Fruit fly (Drosophila melanogaster) whole organism, embryonic: Measurements from ENCODE around the gene Blm.

Source experiments
- BtbVII ChIP-seq: fragments of 200-800 bp; sonication (Bioruptor generic); optimal IDR thresholded peaks from 3 replicates; lab custom pipeline; 2017; ENCODE audit warnings: missing biosample characterization, mild to moderate bottlenecking, missing genetic modification characterization
- CG11398 ChIP-seq: fragments of 200-800 bp; sonication (Bioruptor generic); optimal IDR thresholded peaks from 2 replicates; lab custom pipeline; 2016; ENCODE audit warnings: missing biosample characterization, missing genetic modification characterization
- CG1233 ChIP-seq: fragments of 200-800 bp; sonication (Bioruptor generic); optimal IDR thresholded peaks from 4 replicates; lab custom pipeline; 2018; ENCODE audit warnings: missing biosample characterization, mild to moderate bottlenecking, missing genetic modification characterization
- CG12744 ChIP-seq: fragments of 200-800 bp; sonication (Bioruptor generic); optimal IDR thresholded peaks from 2 replicates; lab custom pipeline; 2016; ENCODE audit warnings: missing biosample characterization, missing genetic modification characterization
- CG1529 ChIP-seq: fragments of 200-800 bp; sonication (Bioruptor generic); optimal IDR thresholded peaks from 3 replicates; lab custom pipeline; 2018; ENCODE audit warnings: missing biosample characterization, missing genetic modification characterization
- CG1647 ChIP-seq: fragments of 200-800 bp; sonication (Bioruptor generic); optimal IDR thresholded peaks from 3 replicates; lab custom pipeline; 2016; ENCODE audit warnings: missing biosample characterization, missing genetic modification characterization
- CG17361 ChIP-seq: fragments of 200-800 bp; sonication (Bioruptor generic); IDR thresholded peaks from 3 replicates; pipeline ENCODE4 v1.3.6; 2022; ENCODE audit warnings: missing biosample characterization, missing genetic modification characterization
- CG17802 ChIP-seq: fragments of 200-800 bp; sonication (Bioruptor generic); optimal IDR thresholded peaks from 2 replicates; lab custom pipeline; 2018; ENCODE audit warnings: missing biosample characterization, mild to moderate bottlenecking, missing genetic modification characterization, moderate library complexity
- CG17912 ChIP-seq: fragments of 200-800 bp; sonication (Bioruptor generic); optimal IDR thresholded peaks from 2 replicates; lab custom pipeline; 2018; ENCODE audit warnings: missing biosample characterization, mild to moderate bottlenecking, missing genetic modification characterization
- CG33213 ChIP-seq: fragments of 200-800 bp; sonication (Bioruptor generic); optimal IDR thresholded peaks from 3 replicates; lab custom pipeline; 2016; ENCODE audit warnings: missing biosample characterization, missing genetic modification characterization
- CG34422 ChIP-seq: fragments of 200-800 bp; sonication (Bioruptor generic); IDR thresholded peaks from 3 replicates; pipeline ENCODE4 v1.3.6; 2022; ENCODE audit warnings: missing biosample characterization, missing genetic modification characterization
- CG5180 ChIP-seq: fragments of 200-800 bp; sonication (Bioruptor generic); optimal IDR thresholded peaks from 3 replicates; lab custom pipeline; 2017; ENCODE audit warnings: missing biosample characterization, missing genetic modification characterization, mild to moderate bottlenecking, moderate library complexity, missing genetic modification reagents
- CG8089 ChIP-seq: fragments of 200-800 bp; sonication (Bioruptor generic); optimal IDR thresholded peaks from 3 replicates; lab custom pipeline; 2016; ENCODE audit warnings: missing biosample characterization, missing genetic modification characterization
- CG8924 ChIP-seq: fragments of 200-800 bp; optimal IDR thresholded peaks from 3 replicates; lab custom pipeline; 2019; ENCODE audit warnings: missing biosample characterization, mild to moderate bottlenecking, missing genetic modification characterization, moderate library complexity
- CG8944 ChIP-seq: fragments of 200-800 bp; sonication (Bioruptor generic); optimal IDR thresholded peaks from 3 replicates; lab custom pipeline; 2016; ENCODE audit warnings: missing biosample characterization, missing genetic modification characterization
- CHES-1-like ChIP-seq: fragments of 200-800 bp; sonication (Bioruptor generic); optimal IDR thresholded peaks from 2 replicates; lab custom pipeline; 2016; ENCODE audit warnings: missing biosample characterization, missing genetic modification characterization
- Max ChIP-seq: fragments of 200-800 bp; sonication (Bioruptor generic); optimal IDR thresholded peaks from 2 replicates; lab custom pipeline; 2016; ENCODE audit warnings: missing biosample characterization, mild to moderate bottlenecking, missing genetic modification characterization
- Med ChIP-seq: fragments of 200-800 bp; sonication (Bioruptor generic); peaks from one replicate; lab custom pipeline; 2016; ENCODE audit warnings: missing biosample characterization, missing genetic modification characterization, mild to moderate bottlenecking, inconsistent platforms, moderate library complexity
- Mes4 ChIP-seq: fragments of 200-800 bp; sonication (Bioruptor generic); optimal IDR thresholded peaks from 2 replicates; lab custom pipeline; 2016; ENCODE audit warnings: missing biosample characterization, missing genetic modification characterization
- Oaz ChIP-seq: fragments of 200-800 bp; sonication (Bioruptor generic); IDR thresholded peaks from 2 replicates; pipeline ENCODE4 v1.3.6; 2022; ENCODE audit warnings: missing biosample characterization, missing genetic modification characterization
- Rfx ChIP-seq: fragments of 200-800 bp; sonication (Bioruptor generic); IDR thresholded peaks from 2 replicates; pipeline ENCODE4 v1.3.6; 2022; ENCODE audit warnings: missing biosample characterization, missing genetic modification characterization
- TFAM ChIP-seq: fragments of 200-800 bp; sonication (Bioruptor generic); optimal IDR thresholded peaks from 2 replicates; lab custom pipeline; 2017; ENCODE audit warnings: missing biosample characterization, missing genetic modification characterization, inconsistent platforms
- Xrp1 ChIP-seq: fragments of 200-800 bp; sonication (Bioruptor generic); IDR thresholded peaks from 2 replicates; pipeline ENCODE4 v1.3.6; 2022; ENCODE audit warnings: missing biosample characterization, missing genetic modification characterization
- az2 ChIP-seq: fragments of 200-800 bp; sonication (Bioruptor generic); optimal IDR thresholded peaks from 3 replicates; lab custom pipeline; 2016; ENCODE audit warnings: missing biosample characterization, missing genetic modification characterization
- chif ChIP-seq, 2 experiments: fragments of 200-800 bp; sonication (Bioruptor generic); optimal IDR thresholded peaks; 3 replicates each; lab custom pipeline; 2016; ENCODE audit warnings: missing biosample characterization in 2 of 2, missing genetic modification characterization in 2 of 2
- crc ChIP-seq: fragments of 200-800 bp; sonication (Bioruptor generic); optimal IDR thresholded peaks from 2 replicates; lab custom pipeline; 2016; ENCODE audit warnings: missing biosample characterization, missing genetic modification characterization
- dm ChIP-seq: fragments of 200-800 bp; sonication (Bioruptor generic); optimal IDR thresholded peaks from 3 replicates; lab custom pipeline; 2016; ENCODE audit warnings: missing biosample characterization, missing genetic modification characterization
- fd3F ChIP-seq: fragments of 200-800 bp; sonication (Bioruptor generic); optimal IDR thresholded peaks from 2 replicates; lab custom pipeline; 2018; ENCODE audit warnings: missing biosample characterization, mild to moderate bottlenecking, missing genetic modification characterization, moderate library complexity
- gsb-n ChIP-seq: fragments of 200-800 bp; sonication (Bioruptor generic); optimal IDR thresholded peaks from 3 replicates; lab custom pipeline; 2018; ENCODE audit warnings: missing biosample characterization, mild to moderate bottlenecking, missing genetic modification characterization
- kay ChIP-seq: fragments of 200-800 bp; sonication (Bioruptor generic); optimal IDR thresholded peaks from 2 replicates; lab custom pipeline; 2016; ENCODE audit warnings: missing biosample characterization, missing genetic modification characterization
- kni ChIP-seq: fragments of 200-800 bp; sonication (Bioruptor generic); optimal IDR thresholded peaks from 3 replicates; lab custom pipeline; 2017; ENCODE audit warnings: mild to moderate bottlenecking, missing biosample characterization, missing genetic modification reagents, missing genetic modification characterization
- pros ChIP-seq: fragments of 200-800 bp; sonication (Bioruptor generic); optimal IDR thresholded peaks from 3 replicates; lab custom pipeline; 2019; ENCODE audit warnings: missing biosample characterization, mild to moderate bottlenecking, missing genetic modification characterization, moderate library complexity
- sd ChIP-seq: fragments of 200-800 bp; sonication (Bioruptor generic); optimal IDR thresholded peaks from 3 replicates; lab custom pipeline; 2018; ENCODE audit warnings: missing biosample characterization, mild to moderate bottlenecking, missing genetic modification characterization, moderate library complexity
- seq ChIP-seq: fragments of 200-800 bp; sonication (Bioruptor generic); IDR thresholded peaks from 2 replicates; pipeline ENCODE4 v1.3.6; 2022; ENCODE audit warnings: missing biosample characterization, missing genetic modification characterization
- so ChIP-seq: fragments of 200-800 bp; sonication (Bioruptor generic); IDR thresholded peaks from 3 replicates; pipeline ENCODE4 v1.3.6; 2022; ENCODE audit warnings: missing biosample characterization, missing genetic modification characterization
- tgo ChIP-seq: fragments of 200-800 bp; sonication (Bioruptor generic); IDR thresholded peaks from 3 replicates; pipeline ENCODE4 v1.3.6; 2022; ENCODE audit warnings: missing biosample characterization, missing genetic modification characterization
- wdn ChIP-seq: fragments of 200-800 bp; sonication (Bioruptor generic); IDR thresholded peaks from 2 replicates; pipeline ENCODE4 v1.3.6; 2022; ENCODE audit warnings: missing biosample characterization, missing genetic modification characterization
- zen ChIP-seq: fragments of 200-800 bp; sonication (Bioruptor generic); optimal IDR thresholded peaks from 3 replicates; lab custom pipeline; 2018; ENCODE audit warnings: missing biosample characterization, mild to moderate bottlenecking, missing genetic modification characterization, moderate library complexity

Blm gene

dm6 chr3R:11721593-11721992 is 20.0 kb downstream of the Blm start, which contains the start of gene CG12594 (continued):
- TF ChIP-seq sd (no peak), CG17802 (tag; lab: Kevin White, UChicago) (no peak), kay (GFP tag; lab: Kevin White, UChicago) (no peak), BtbVII (GFP tag; lab: Kevin White, UChicago) (no peak), CG11398 (GFP tag; lab: Kevin White, UChicago) (no peak), CG34422 (GFP tag; lab: Robert Waterston, UW) (no peak), CG8089 (GFP tag; lab: Kevin White, UChicago) (no peak), CG5180 (GFP tag; lab: Kevin White, UChicago) (peak; percentile 67), CG17912 (no peak), pros (GFP tag; lab: Kevin White, UChicago) (no peak), CG8924 (tag; lab: Kevin White, UChicago) (no peak), CG33213 (no peak)

- TF ChIP-seq so (GFP tag; lab: Robert Waterston, UW) (no peak), CG8944 (GFP tag; lab: Kevin White, UChicago) (no peak), CG1529 (no peak), TFAM (GFP tag; lab: Kevin White, UChicago) (no peak), Oaz (GFP tag; lab: Robert Waterston, UW) (no peak), Mes4 (GFP tag; lab: Kevin White, UChicago) (no peak), dm (GFP tag; lab: Kevin White, UChicago) (no peak), fd3F (GFP tag; lab: Kevin White, UChicago) (no peak), kni (GFP tag; lab: Kevin White, UChicago) (no peak), Xrp1 (GFP tag; lab: Robert Waterston, UW) (no peak), Max (GFP tag; lab: Kevin White, UChicago) (no peak)
Measured at dm6 chr3R:11711376-11711775, 30.2 kb downstream of the Blm start, which contains the start of gene CG14720. TSS of gene CG14720 (plus strand) at chr3R:11711676.

- TF ChIP-seq CG8944 (GFP tag; lab: Kevin White, UChicago) = no peak
- TF ChIP-seq CG1233 (GFP tag; lab: Kevin White, UChicago) = no peak
- no peak for TF ChIP-seq Max (GFP tag; lab: Kevin White, UChicago)
- no peak for TF ChIP-seq CG12744 (GFP tag; lab: Kevin White, UChicago)
- no peak for TF ChIP-seq CG1647 (GFP tag; lab: Kevin White, UChicago)
- no peak for TF ChIP-seq az2
- no peak for TF ChIP-seq wdn (GFP tag; lab: Robert Waterston, UW)
- TF ChIP-seq crc (GFP tag; lab: Kevin White, UChicago) = no peak
- TF ChIP-seq seq (GFP tag; lab: Robert Waterston, UW) = no peak
- TF ChIP-seq Med (GFP tag; lab: Kevin White, UChicago) = no peak
- TF ChIP-seq CG17361 = no peak
- no peak for TF ChIP-seq CHES-1-like
- TF ChIP-seq chif (GFP tag; optimal IDR thresholded peaks at IDR 0.05; lab: Kevin White, UChicago) = no peak
- TF ChIP-seq gsb-n = no peak
- TF ChIP-seq Rfx = no peak
- no peak for TF ChIP-seq zen (tag; lab: Kevin White, UChicago)
- TF ChIP-seq tgo (GFP tag; lab: Robert Waterston, UW) = no peak
Measured at dm6 chr3R:11703730-11704129, 37.9 kb downstream of the Blm start, which contains the start of gene I-t. TSS of gene I-t (plus strand) at chr3R:11704030.
